Worm (Caenorhabditis elegans) whole organism, L1 larva: ENCODE results near the gene lact-1.

Source experiments
- C04F5.9 ChIP-seq: sonication (generic microtip); optimal IDR thresholded peaks from 2 replicates; lab custom pipeline; 2016; ENCODE audit warnings: missing genetic modification characterization, missing compliant biosample characterization
- C34B4.2 ChIP-seq: sonication (generic microtip); optimal IDR thresholded peaks from 2 replicates; lab custom pipeline; 2017; ENCODE audit warnings: mild to moderate bottlenecking, missing genetic modification characterization, missing compliant biosample characterization
- F16B12.6 ChIP-seq: fragments of 150-350 bp; optimal IDR thresholded peaks from 2 replicates; lab custom pipeline; 2014; ENCODE audit warnings: missing biosample characterization, missing genetic modification characterization
- Y116A8C.19 ChIP-seq: sonication (generic microtip); optimal IDR thresholded peaks from 2 replicates; lab custom pipeline; 2016; ENCODE audit warnings: missing compliant biosample characterization, missing genetic modification characterization, borderline replicate concordance
- aha-1 ChIP-seq: fragments of 150-350 bp; optimal IDR thresholded peaks from 2 replicates; lab custom pipeline; 2014; ENCODE audit warnings: missing biosample characterization, missing genetic modification characterization
- aly-2 ChIP-seq: fragments of 150-350 bp; optimal IDR thresholded peaks from 2 replicates; lab custom pipeline; 2014; ENCODE audit warnings: missing biosample characterization, missing genetic modification characterization
- ceh-82 ChIP-seq, 3 experiments: fragments of 150-350 bp in 1 of 3; sonication (generic microtip) in 2 of 3; optimal IDR thresholded peaks; 2 replicates each; lab custom pipeline; 2014 to 2017; ENCODE audit warnings: missing biosample characterization in 3 of 3, missing genetic modification characterization in 3 of 3
- dpl-1 ChIP-seq, 3 experiments: fragments of 150-350 bp in 2 of 3; sonication (generic microtip) in 1 of 3; optimal IDR thresholded peaks; 2 replicates each; lab custom pipeline; 2014 to 2017; ENCODE audit warnings: missing biosample characterization in 3 of 3, missing genetic modification characterization in 3 of 3, missing genetic modification reagents in 3 of 3
- dsc-1 ChIP-seq: sonication (generic microtip); optimal IDR thresholded peaks from 2 replicates; lab custom pipeline; 2016; ENCODE audit warnings: mild to moderate bottlenecking, missing genetic modification characterization, missing compliant biosample characterization
- efl-1 ChIP-seq, 4 experiments: fragments of 150-350 bp; optimal IDR thresholded peaks in 3 of 4; peaks in 1 of 4; 1 replicate in 1 of 4; 2 replicates in 3 of 4; lab custom pipeline; 2014; ENCODE audit warnings: missing biosample characterization in 2 of 4, missing genetic modification characterization in 2 of 4, missing genetic modification reagents in 2 of 4
- elt-3 ChIP-seq, 6 experiments: fragments of 150-350 bp in 1 of 6; sonication (generic microtip); optimal IDR thresholded peaks; 2 replicates each; lab custom pipeline; 2017 to 2018; ENCODE audit warnings: missing biosample characterization in 6 of 6, missing genetic modification characterization in 6 of 6, inconsistent platforms in 1 of 6
- fkh-10 ChIP-seq: sonication (generic microtip); optimal IDR thresholded peaks from 2 replicates; lab custom pipeline; 2017; ENCODE audit warnings: missing biosample characterization, missing genetic modification reagents, missing genetic modification characterization
- fkh-4 ChIP-seq: sonication (generic microtip); optimal IDR thresholded peaks from 2 replicates; lab custom pipeline; 2016; ENCODE audit warnings: missing compliant biosample characterization, missing genetic modification characterization, borderline replicate concordance
- fkh-8 ChIP-seq: sonication (generic microtip); optimal IDR thresholded peaks from 2 replicates; lab custom pipeline; 2016; ENCODE audit warnings: mild to moderate bottlenecking, missing genetic modification characterization, missing compliant biosample characterization
- fos-1 ChIP-seq: fragments of 150-350 bp; optimal IDR thresholded peaks from 2 replicates; lab custom pipeline; 2014; ENCODE audit warnings: missing biosample characterization, missing genetic modification characterization
- grh-1 ChIP-seq: fragments of 200-800 bp; sonication (Bioruptor generic); IDR thresholded peaks from 2 replicates; pipeline ENCODE4 v1.3.6; 2022; ENCODE audit warnings: missing genetic modification reagents, missing genetic modification characterization, missing compliant biosample characterization
- irx-1 ChIP-seq: sonication (generic microtip); optimal IDR thresholded peaks from 2 replicates; lab custom pipeline; 2016; ENCODE audit warnings: missing genetic modification characterization, missing compliant biosample characterization
- jun-1 ChIP-seq: fragments of 150-350 bp; optimal IDR thresholded peaks from 2 replicates; lab custom pipeline; 2014; ENCODE audit warnings: missing biosample characterization, missing genetic modification reagents, missing genetic modification characterization
- lin-13 ChIP-seq: fragments of 150-350 bp; optimal IDR thresholded peaks from 2 replicates; lab custom pipeline; 2014; ENCODE audit warnings: missing biosample characterization, missing genetic modification reagents, missing genetic modification characterization
- lin-14 ChIP-seq: fragments of 200-800 bp; sonication (Bioruptor generic); optimal IDR thresholded peaks from 2 replicates; lab custom pipeline; 2018; ENCODE audit warnings: mild to moderate bottlenecking, missing genetic modification characterization, moderate library complexity, missing compliant biosample characterization
- lin-15B ChIP-seq: fragments of 150-350 bp; sonication (generic microtip); optimal IDR thresholded peaks from 3 replicates; lab custom pipeline; 2014; ENCODE audit warnings: missing biosample characterization, missing genetic modification characterization
- lin-35 ChIP-seq, 2 experiments: fragments of 150-350 bp; optimal IDR thresholded peaks; 2 replicates each; lab custom pipeline; 2014; ENCODE audit warnings: missing biosample characterization in 2 of 2, missing genetic modification characterization in 2 of 2, missing genetic modification reagents in 2 of 2
- lin-39 ChIP-seq: fragments of 150-350 bp; optimal IDR thresholded peaks from 2 replicates; lab custom pipeline; 2014; ENCODE audit warnings: missing biosample characterization, missing genetic modification reagents, missing genetic modification characterization
- lsy-2 ChIP-seq, 2 experiments: fragments of 150-350 bp; optimal IDR thresholded peaks; 2 replicates each; lab custom pipeline; 2014; ENCODE audit warnings: missing biosample characterization in 2 of 2, missing genetic modification characterization in 2 of 2
- mep-1 ChIP-seq: fragments of 150-350 bp; optimal IDR thresholded peaks from 2 replicates; lab custom pipeline; 2014; ENCODE audit warnings: missing biosample characterization, missing genetic modification characterization
- nhr-11 ChIP-seq: fragments of 150-350 bp; optimal IDR thresholded peaks from 2 replicates; lab custom pipeline; 2014; ENCODE audit warnings: missing biosample characterization, missing genetic modification characterization
- nhr-19 ChIP-seq: fragments of 200-800 bp; sonication (Bioruptor generic); conservative IDR thresholded peaks from 2 replicates; pipeline ENCODE4 v1.3.6; 2022; ENCODE audit warnings: missing genetic modification characterization, missing compliant biosample characterization
- nhr-20 ChIP-seq: sonication (generic microtip); optimal IDR thresholded peaks from 2 replicates; lab custom pipeline; 2016; ENCODE audit warnings: mild to moderate bottlenecking, missing genetic modification characterization, missing compliant biosample characterization
- nhr-47 ChIP-seq: sonication (generic microtip); optimal IDR thresholded peaks from 2 replicates; lab custom pipeline; 2016; ENCODE audit warnings: mild to moderate bottlenecking, missing genetic modification characterization, moderate library complexity, missing compliant biosample characterization
- nhr-71 ChIP-seq: sonication (generic microtip); optimal IDR thresholded peaks from 2 replicates; lab custom pipeline; 2016; ENCODE audit warnings: mild to moderate bottlenecking, missing genetic modification characterization, moderate library complexity, missing compliant biosample characterization
- nhr-76 ChIP-seq: sonication (generic microtip); optimal IDR thresholded peaks from 2 replicates; lab custom pipeline; 2017; ENCODE audit warnings: missing biosample characterization, missing genetic modification characterization
- pag-3 ChIP-seq: sonication (generic microtip); optimal IDR thresholded peaks from 2 replicates; lab custom pipeline; 2017; ENCODE audit warnings: missing genetic modification characterization, mild to moderate bottlenecking, missing compliant biosample characterization, antibody characterized with exemption, borderline replicate concordance; ENCODE audit not compliant: insufficient read depth
- rnt-1 ChIP-seq: sonication (generic microtip); optimal IDR thresholded peaks from 2 replicates; lab custom pipeline; 2016; ENCODE audit warnings: mild to moderate bottlenecking, missing genetic modification characterization, moderate library complexity, missing compliant biosample characterization
- snu-23 ChIP-seq: sonication (generic microtip); optimal IDR thresholded peaks from 2 replicates; lab custom pipeline; 2016; ENCODE audit warnings: missing genetic modification characterization, missing compliant biosample characterization
- sptf-1 ChIP-seq: fragments of 150-350 bp; optimal IDR thresholded peaks from 2 replicates; lab custom pipeline; 2014; ENCODE audit warnings: missing biosample characterization, missing genetic modification characterization
- sup-37 ChIP-seq: fragments of 200-800 bp; sonication (Bioruptor generic); optimal IDR thresholded peaks from 2 replicates; lab custom pipeline; 2018; ENCODE audit warnings: mild to moderate bottlenecking, missing genetic modification characterization, missing compliant biosample characterization
- swsn-7 ChIP-seq: sonication (generic microtip); optimal IDR thresholded peaks from 2 replicates; lab custom pipeline; 2016; ENCODE audit warnings: missing genetic modification characterization, missing compliant biosample characterization
- tbx-2 ChIP-seq: sonication (generic microtip); optimal IDR thresholded peaks from 2 replicates; lab custom pipeline; 2016; ENCODE audit warnings: missing genetic modification characterization, missing compliant biosample characterization
- tlp-1 ChIP-seq: fragments of 150-350 bp; optimal IDR thresholded peaks from 2 replicates; lab custom pipeline; 2014; ENCODE audit warnings: missing biosample characterization, missing genetic modification characterization
- unc-130 ChIP-seq: fragments of 150-350 bp; optimal IDR thresholded peaks from 2 replicates; lab custom pipeline; 2017; ENCODE audit warnings: missing biosample characterization, missing genetic modification characterization, inconsistent platforms
- unc-62 ChIP-seq: fragments of 150-350 bp; optimal IDR thresholded peaks from 2 replicates; lab custom pipeline; 2014; ENCODE audit warnings: missing biosample characterization, missing genetic modification reagents, missing genetic modification characterization
- unc-86 ChIP-seq: sonication (generic microtip); optimal IDR thresholded peaks from 2 replicates; lab custom pipeline; 2016; ENCODE audit warnings: missing genetic modification characterization, missing compliant biosample characterization
- vab-15 ChIP-seq: sonication (generic microtip); optimal IDR thresholded peaks from 2 replicates; lab custom pipeline; 2017; ENCODE audit warnings: missing genotype, mild to moderate bottlenecking, missing genetic modification characterization, missing compliant biosample characterization
- xbp-1 ChIP-seq: sonication (generic microtip); optimal IDR thresholded peaks from 2 replicates; lab custom pipeline; 2016; ENCODE audit warnings: missing genetic modification characterization, missing compliant biosample characterization
- zip-4 ChIP-seq: fragments of 200-800 bp; sonication (Bioruptor generic); optimal IDR thresholded peaks from 2 replicates; lab custom pipeline; 2018; ENCODE audit warnings: mild to moderate bottlenecking, missing genetic modification characterization, moderate library complexity, missing compliant biosample characterization
- ztf-4 ChIP-seq: fragments of 150-350 bp; optimal IDR thresholded peaks from 2 replicates; lab custom pipeline; 2014; ENCODE audit warnings: missing biosample characterization, missing genetic modification characterization

lact-1 gene

ce11 chrX:7238562-7238961, 21.6 kb downstream of the lact-1 start, which contains the start of gene F46H5.3:
Gene F46H5.3 (minus strand): TSS chrX:7238662.
- TF ChIP-seq aha-1 (tag; lab: Kevin White, UChicago): no peak

ce11 chrX:7236717-7237116, 23.5 kb downstream of the lact-1 start:
- no peak for TF ChIP-seq dpl-1 (GFP tag; optimal IDR thresholded peaks at IDR 0.05; lab: Kevin White, UChicago)
- peak; percentile 1 for TF ChIP-seq nhr-11 (tag; lab: Kevin White, UChicago)
- no peak for TF ChIP-seq tlp-1 (tag; lab: Kevin White, UChicago)
- peak; percentile 67 for TF ChIP-seq nhr-19 (GFP tag; lab: Robert Waterston, UW)
- peak; percentile 39 for TF ChIP-seq xbp-1 (tag; lab: Kevin White, UChicago)
- no peak for TF ChIP-seq unc-62 (GFP tag; lab: Kevin White, UChicago)
- peak; percentile 47 for TF ChIP-seq fkh-4 (tag; lab: Kevin White, UChicago)
- peak in 1 of 2 experiments; percentile 10 for TF ChIP-seq efl-1 (optimal IDR thresholded peaks at IDR 0.05; lab: Kevin White, UChicago)
- TF ChIP-seq efl-1 (GFP tag; optimal IDR thresholded peaks at IDR 0.05 in 1 of 2; lab: Kevin White, UChicago): no peak
- TF ChIP-seq lin-39 (tag; lab: Kevin White, UChicago): peak; percentile 25
- TF ChIP-seq nhr-71 (tag; lab: Kevin White, UChicago): peak; percentile 89
- peak; percentile 60 for TF ChIP-seq unc-130
- peak; percentile 62 for TF ChIP-seq nhr-20 (tag; lab: Kevin White, UChicago)
- peak; percentile 38 to 53 for TF ChIP-seq lsy-2 (tag; optimal IDR thresholded peaks at IDR 0.05; lab: Kevin White, UChicago)
- TF ChIP-seq mep-1: peak; percentile 62
- no peak for TF ChIP-seq fos-1 (tag; lab: Kevin White, UChicago)
- peak; percentile 29 for TF ChIP-seq tbx-2 (tag; lab: Kevin White, UChicago)
- peak; percentile 93 for TF ChIP-seq lin-14 (GFP tag; lab: Kevin White, UChicago)
- TF ChIP-seq pag-3 (tag; lab: Kevin White, UChicago): peak; percentile 100
- peak; percentile 74 for TF ChIP-seq rnt-1
- TF ChIP-seq swsn-7 (tag; lab: Kevin White, UChicago): peak; percentile 49
- peak; percentile 14 for TF ChIP-seq nhr-47 (tag; lab: Kevin White, UChicago)
- TF ChIP-seq snu-23 (GFP tag; lab: Kevin White, UChicago): peak; percentile 62
- peak; percentile 90 for TF ChIP-seq dsc-1 (tag; lab: Kevin White, UChicago)
- peak; percentile 44 for TF ChIP-seq irx-1 (tag; lab: Kevin White, UChicago)
- TF ChIP-seq lin-35 (GFP tag; optimal IDR thresholded peaks at IDR 0.05; lab: Kevin White, UChicago): no peak
- TF ChIP-seq, all 84 proteins: peak for 20

- TF ChIP-seq aly-2 (tag; lab: Kevin White, UChicago): no peak
- TF ChIP-seq irx-1 (tag; lab: Kevin White, UChicago): peak; percentile 67
- TF ChIP-seq lin-13 (GFP tag; lab: Kevin White, UChicago): no peak
- peak; percentile 21 for TF ChIP-seq sup-37 (GFP tag; lab: Kevin White, UChicago)
- no peak for TF ChIP-seq fos-1 (tag; lab: Kevin White, UChicago)
- no peak for TF ChIP-seq nhr-76
- peak; percentile 67 for TF ChIP-seq unc-86 (tag; lab: Kevin White, UChicago)
- TF ChIP-seq ceh-82 (tag; optimal IDR thresholded peaks at IDR 0.05; lab: Kevin White, UChicago): peak; percentile 29 to 56 (median 37)
- TF ChIP-seq fkh-4 (tag; lab: Kevin White, UChicago): no peak
- no peak for TF ChIP-seq vab-15 (tag; lab: Kevin White, UChicago)
- TF ChIP-seq grh-1 (GFP tag; lab: Robert Waterston, UW): no peak
- TF ChIP-seq C34B4.2 (tag; lab: Kevin White, UChicago): no peak
- no peak for TF ChIP-seq nhr-11 (tag; lab: Kevin White, UChicago)
- peak in 1 of 2 experiments; percentile 0 for TF ChIP-seq lin-35 (GFP tag; optimal IDR thresholded peaks at IDR 0.05; lab: Kevin White, UChicago)
- TF ChIP-seq mep-1: peak; percentile 39
- no peak for TF ChIP-seq ztf-4 (tag; lab: Kevin White, UChicago)
- no peak for TF ChIP-seq elt-3 (tag; optimal IDR thresholded peaks at IDR 0.05; lab: Kevin White, UChicago)
- peak; percentile 63 for TF ChIP-seq snu-23 (GFP tag; lab: Kevin White, UChicago)
- peak; percentile 20 for TF ChIP-seq fkh-8 (tag; lab: Kevin White, UChicago)
- TF ChIP-seq C04F5.9 (tag; lab: Kevin White, UChicago): no peak
- TF ChIP-seq zip-4: no peak
- no peak for TF ChIP-seq lin-15B (tag; lab: Kevin White, UChicago)
- peak; percentile 84 for TF ChIP-seq nhr-71 (tag; lab: Kevin White, UChicago)
- TF ChIP-seq tlp-1 (tag; lab: Kevin White, UChicago): no peak
- no peak for TF ChIP-seq jun-1 (tag; lab: Kevin White, UChicago)
- no peak for TF ChIP-seq Y116A8C.19
- TF ChIP-seq fkh-10 (GFP tag; lab: Kevin White, UChicago): peak; percentile 95
- TF ChIP-seq unc-130: no peak
- TF ChIP-seq F16B12.6 (tag; lab: Kevin White, UChicago): no peak
- TF ChIP-seq unc-62 (GFP tag; lab: Kevin White, UChicago): no peak
- TF ChIP-seq aha-1 (tag; lab: Kevin White, UChicago): no peak
- TF ChIP-seq sptf-1: no peak
Observed at ce11 chrX:7234723-7235203, 25.4 kb downstream of the lact-1 start.
